Worm (Caenorhabditis elegans) whole organism, mixed stage, embryonic: ENCODE data around the gene M05D6.1.

ENCODE experiments used
- bed-3 ChIP-seq: fragments of 200-800 bp; sonication (Bioruptor generic); optimal IDR thresholded peaks from 3 replicates; lab custom pipeline; 2018; ENCODE audit warnings: mild to moderate bottlenecking, missing genetic modification characterization, moderate library complexity, missing compliant biosample characterization
- ceh-83 ChIP-seq: fragments of 200-800 bp; sonication (Bioruptor generic); optimal IDR thresholded peaks from 2 replicates; lab custom pipeline; 2018; ENCODE audit warnings: mild to moderate bottlenecking, missing genetic modification characterization, missing compliant biosample characterization
- cnd-1 ChIP-seq: fragments of 200-800 bp; sonication (Bioruptor generic); optimal IDR thresholded peaks from 2 replicates; lab custom pipeline; 2018; ENCODE audit warnings: mild to moderate bottlenecking, missing genetic modification characterization, missing compliant biosample characterization
- drap-1 ChIP-seq: fragments of 200-800 bp; sonication (Bioruptor generic); optimal IDR thresholded peaks from 3 replicates; lab custom pipeline; 2018; ENCODE audit warnings: mild to moderate bottlenecking, missing genetic modification characterization, missing compliant biosample characterization
- elt-1 ChIP-seq: sonication (generic microtip); optimal IDR thresholded peaks from 2 replicates; lab custom pipeline; 2017; ENCODE audit warnings: missing genetic modification characterization, mild to moderate bottlenecking, missing compliant biosample characterization, antibody characterized with exemption, moderate library complexity, borderline replicate concordance; ENCODE audit not compliant: insufficient read depth
- ham-2 ChIP-seq: fragments of 200-800 bp; sonication (Bioruptor generic); optimal IDR thresholded peaks from 2 replicates; lab custom pipeline; 2018; ENCODE audit warnings: mild to moderate bottlenecking, missing genetic modification characterization, missing compliant biosample characterization
- hlh-1 ChIP-seq: fragments of 150-350 bp; optimal IDR thresholded peaks from 2 replicates; lab custom pipeline; 2014; ENCODE audit warnings: missing biosample characterization, missing genetic modification reagents, missing genetic modification characterization
- lin-13 ChIP-seq: fragments of 150-350 bp; optimal IDR thresholded peaks from 2 replicates; lab custom pipeline; 2014; ENCODE audit warnings: missing biosample characterization, missing genetic modification characterization
- lsy-2 ChIP-seq: fragments of 150-350 bp; optimal IDR thresholded peaks from 2 replicates; lab custom pipeline; 2014; ENCODE audit warnings: missing biosample characterization, missing genetic modification characterization
- mep-1 ChIP-seq: fragments of 150-350 bp; optimal IDR thresholded peaks from 2 replicates; lab custom pipeline; 2017; ENCODE audit warnings: missing biosample characterization, missing genetic modification reagents, missing genetic modification characterization, inconsistent platforms
- mls-2 ChIP-seq: sonication (generic microtip); optimal IDR thresholded peaks from 2 replicates; lab custom pipeline; 2016; ENCODE audit warnings: mild to moderate bottlenecking, missing genetic modification characterization, moderate library complexity, missing compliant biosample characterization
- nhr-12 ChIP-seq: fragments of 150-350 bp; optimal IDR thresholded peaks from 2 replicates; lab custom pipeline; 2014; ENCODE audit warnings: missing biosample characterization, missing genetic modification characterization
- nhr-237 ChIP-seq: fragments of 150-350 bp; optimal IDR thresholded peaks from 2 replicates; lab custom pipeline; 2014; ENCODE audit warnings: missing biosample characterization, missing genetic modification characterization
- nhr-76 ChIP-seq: sonication (generic microtip); optimal IDR thresholded peaks from 2 replicates; lab custom pipeline; 2017; ENCODE audit warnings: missing biosample characterization, missing genetic modification characterization
- pha-4 ChIP-seq: fragments of 150-350 bp; optimal IDR thresholded peaks from 2 replicates; lab custom pipeline; 2018; ENCODE audit warnings: missing biosample characterization, missing genetic modification reagents, missing genetic modification characterization
- sptf-1 ChIP-seq: sonication (generic microtip); optimal IDR thresholded peaks from 2 replicates; lab custom pipeline; 2017; ENCODE audit warnings: mild to moderate bottlenecking, missing genetic modification characterization, moderate library complexity, missing compliant biosample characterization
- unc-120 ChIP-seq: sonication (generic microtip); optimal IDR thresholded peaks from 2 replicates; lab custom pipeline; 2017; ENCODE audit warnings: missing genetic modification characterization, missing compliant biosample characterization; ENCODE audit not compliant: poor library complexity, severe bottlenecking
- unc-39 ChIP-seq: fragments of 150-350 bp; optimal IDR thresholded peaks from 2 replicates; lab custom pipeline; 2014; ENCODE audit warnings: missing biosample characterization, missing genetic modification characterization
- unc-62 ChIP-seq: fragments of 150-350 bp; optimal IDR thresholded peaks from 2 replicates; lab custom pipeline; 2014; ENCODE audit warnings: missing biosample characterization, missing genetic modification reagents, missing genetic modification characterization
- zip-8 ChIP-seq: fragments of 150-350 bp; optimal IDR thresholded peaks from 2 replicates; lab custom pipeline; 2014; ENCODE audit warnings: missing biosample characterization, missing genetic modification characterization

Gene M05D6.1

DNA sequence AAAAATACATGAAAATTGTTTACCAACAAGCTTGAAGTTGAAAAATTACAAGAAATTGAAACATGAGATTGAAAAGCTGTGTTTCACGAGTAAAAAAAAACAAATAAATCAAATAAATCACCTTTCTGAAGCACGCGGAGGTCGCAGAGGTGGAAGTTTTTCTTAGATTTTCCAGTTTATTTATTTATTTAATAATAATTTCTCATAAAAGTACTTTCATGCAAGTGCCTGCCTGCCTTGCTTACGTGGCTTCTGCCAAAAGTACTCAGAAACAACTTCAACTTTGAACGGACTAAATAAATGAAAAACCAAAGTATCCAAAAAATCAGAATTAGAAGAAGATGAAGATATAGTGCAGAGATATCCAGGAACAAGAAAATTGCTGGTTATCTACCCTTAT lies 43.3 kb downstream of the M05D6.1 start, which contains the start of gene acp-2:
acp-2 (minus strand) TSS at position 101 of the 400 bp plus-strand sequence.
- TF ChIP-seq unc-120 (tag; lab: Kevin White, UChicago) (no peak), nhr-12 (tag; lab: Kevin White, UChicago) (no peak), drap-1 (GFP tag; lab: Kevin White, UChicago) (no peak), unc-62 (GFP tag; lab: Kevin White, UChicago) (no peak), elt-1 (tag; lab: Kevin White, UChicago) (no peak), mep-1 (tag; lab: Kevin White, UChicago) (no peak), hlh-1 (no peak)

DNA sequence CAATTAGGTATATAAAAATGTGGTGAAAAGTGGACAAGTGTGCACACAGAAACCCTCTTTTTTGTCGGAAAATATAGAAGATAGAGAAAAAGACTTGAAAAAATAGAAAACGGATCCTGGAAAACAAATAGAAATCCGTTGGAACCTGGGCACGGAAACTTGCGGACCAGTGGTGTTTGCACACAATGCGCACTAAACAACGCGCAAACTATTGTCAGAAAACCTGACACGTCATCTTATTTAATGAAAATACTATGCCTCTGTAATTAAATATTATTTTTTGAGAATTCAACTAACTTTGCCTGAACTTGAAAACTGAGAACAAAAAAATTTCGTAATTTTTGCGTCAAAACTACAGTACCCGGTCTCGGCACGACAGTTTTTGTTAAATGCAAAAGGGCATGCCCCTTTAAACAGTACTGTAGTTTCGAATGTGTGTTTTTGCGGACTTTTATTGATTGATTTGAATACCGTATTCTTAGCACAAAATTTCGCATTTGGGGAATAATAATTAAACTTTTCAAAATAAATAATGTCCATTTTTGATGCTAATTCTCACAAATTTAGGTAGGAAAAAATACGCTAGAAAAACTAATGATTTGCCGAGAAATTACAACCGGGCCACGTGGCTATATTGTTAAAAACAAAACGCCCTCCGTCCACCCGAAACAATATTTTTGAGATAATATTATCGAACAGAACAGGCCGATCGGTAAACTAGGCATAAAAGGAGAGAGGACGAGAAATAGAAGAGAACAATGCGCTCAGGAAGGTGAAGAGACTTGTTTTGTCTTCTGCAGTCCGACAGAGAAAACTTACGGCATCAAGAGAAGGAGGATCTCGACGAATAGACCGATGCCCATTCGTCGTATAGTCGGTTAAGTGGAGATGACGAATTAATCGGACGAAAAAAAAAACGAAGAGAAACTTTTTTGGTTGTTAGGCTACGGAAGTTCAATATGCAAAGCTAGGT lies 46.0 kb downstream of the M05D6.1 start:
- TF ChIP-seq lsy-2 (tag; lab: Kevin White, UChicago) (peak; percentile 43), unc-62 (GFP tag; lab: Kevin White, UChicago) (no peak), zip-8 (tag; lab: Kevin White, UChicago) (peak; percentile 16), ham-2 (no peak)

DNA sequence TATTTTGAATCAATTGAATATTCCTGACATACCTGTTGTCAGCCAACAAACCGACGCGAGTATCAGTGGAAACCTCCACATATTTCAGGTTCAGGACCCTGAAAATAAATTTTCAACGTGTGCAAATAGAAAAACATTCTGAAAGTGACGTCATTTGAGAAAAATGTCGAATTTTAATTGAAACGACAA lies 46.6 kb downstream of the M05D6.1 start, which contains the start of gene F14E5.2:
F14E5.2 (minus strand) TSS at position 101 of the 189 bp plus-strand sequence.
- TF ChIP-seq nhr-12 (tag; lab: Kevin White, UChicago) (no peak), pha-4 (no peak), bed-3 (no peak), unc-39 (tag; lab: Kevin White, UChicago) (no peak), mep-1 (tag; lab: Kevin White, UChicago) (no peak), nhr-237 (tag; lab: Kevin White, UChicago) (no peak), cnd-1 (no peak), unc-120 (tag; lab: Kevin White, UChicago) (no peak), mls-2 (no peak), lin-13 (tag; lab: Kevin White, UChicago) (no peak), ceh-83 (no peak), nhr-76 (tag; lab: Kevin White, UChicago) (no peak), ham-2 (no peak), sptf-1 (tag; lab: Kevin White, UChicago) (no peak), elt-1 (tag; lab: Kevin White, UChicago) (no peak)
